Fruit fly (Drosophila melanogaster): Measurements from ENCODE around the gene CG3156.

CG3156 gene

DNA sequence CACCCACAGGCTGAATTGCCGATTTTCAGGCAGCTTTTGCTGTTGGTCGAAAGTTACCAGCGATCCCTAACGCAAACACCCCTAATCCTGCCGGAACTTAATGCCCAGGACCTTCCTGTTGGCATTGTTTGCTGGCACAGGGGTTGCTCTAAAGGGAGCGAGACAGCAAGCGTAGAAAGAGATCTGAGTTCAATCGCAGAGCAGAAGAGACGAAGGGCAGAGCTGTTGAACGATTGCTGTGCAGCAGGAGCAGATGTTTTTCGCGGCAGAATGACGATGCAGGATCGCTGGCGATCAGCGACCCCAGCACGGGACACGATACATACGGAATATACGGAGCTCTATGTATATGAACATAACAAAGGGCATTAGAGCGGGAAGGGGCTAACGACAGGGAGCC, 30.7 kb upstream of the CG3156 start:
- no peak for TF ChIP-seq CG11617 (GFP tag; optimal IDR thresholded peaks at IDR 0.05)
- TF ChIP-seq ovo (GFP tag; optimal IDR thresholded peaks at IDR 0.05): no peak
- no peak for TF ChIP-seq bab1 (GFP tag; optimal IDR thresholded peaks at IDR 0.05)
- TF ChIP-seq cic (GFP tag; optimal IDR thresholded peaks at IDR 0.05): no peak
- TF ChIP-seq CG1620 (GFP tag; optimal IDR thresholded peaks at IDR 0.05): no peak
- TF ChIP-seq pad (GFP tag; optimal IDR thresholded peaks at IDR 0.05): no peak
- no peak for TF ChIP-seq CG14711 (tag; optimal IDR thresholded peaks at IDR 0.05)
- TF ChIP-seq CG5204 (GFP tag; optimal IDR thresholded peaks at IDR 0.05): no peak
- TF ChIP-seq kay (GFP tag; ENCODE audit: borderline replicate concordance): no peak
- TF ChIP-seq Clk (GFP tag; optimal IDR thresholded peaks at IDR 0.05): no peak
- no peak for TF ChIP-seq CG12768 (GFP tag; optimal IDR thresholded peaks at IDR 0.05)
- no peak for TF ChIP-seq Hr96 (GFP tag; optimal IDR thresholded peaks at IDR 0.05)
- no peak for TF ChIP-seq CG7045 (GFP tag; optimal IDR thresholded peaks at IDR 0.05)
- no peak for TF ChIP-seq cnc (optimal IDR thresholded peaks at IDR 0.05)
- TF ChIP-seq CG33017 (tag; optimal IDR thresholded peaks at IDR 0.05): no peak

DNA sequence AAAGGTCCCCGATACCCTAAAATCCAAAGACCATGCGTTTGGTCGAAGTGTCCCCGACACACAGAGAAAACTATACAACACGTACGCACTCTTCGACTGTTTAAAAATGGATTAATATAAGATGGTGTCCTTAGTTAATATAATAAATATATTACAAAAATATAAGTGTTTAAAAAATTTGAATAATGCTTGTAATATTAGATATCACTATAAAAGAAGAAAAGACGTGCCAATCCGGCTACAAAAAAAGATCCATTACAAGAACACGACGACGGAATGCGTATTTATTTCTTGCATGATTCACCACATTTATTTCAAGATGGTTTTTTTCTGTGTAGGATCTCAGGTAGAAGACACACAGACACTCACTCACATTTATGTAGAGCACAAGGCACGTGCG, 29.9 kb upstream of the CG3156 start:
- TF ChIP-seq ovo (GFP tag; optimal IDR thresholded peaks at IDR 0.05) (no peak), CG1620 (GFP tag; optimal IDR thresholded peaks at IDR 0.05) (no peak), CG33017 (tag; optimal IDR thresholded peaks at IDR 0.05) (no peak), CG11617 (GFP tag; optimal IDR thresholded peaks at IDR 0.05) (no peak), Hr96 (GFP tag; optimal IDR thresholded peaks at IDR 0.05) (no peak), cic (GFP tag; optimal IDR thresholded peaks at IDR 0.05) (no peak), CG7101 (tag; optimal IDR thresholded peaks at IDR 0.05) (no peak), bab1 (GFP tag; optimal IDR thresholded peaks at IDR 0.05) (no peak), tj (GFP tag; optimal IDR thresholded peaks at IDR 0.05) (no peak), kay (GFP tag; ENCODE audit: borderline replicate concordance) (no peak), Crg-1 (GFP tag; optimal IDR thresholded peaks at IDR 0.05) (no peak), cnc (optimal IDR thresholded peaks at IDR 0.05) (no peak), CG12768 (GFP tag; optimal IDR thresholded peaks at IDR 0.05) (no peak)

DNA sequence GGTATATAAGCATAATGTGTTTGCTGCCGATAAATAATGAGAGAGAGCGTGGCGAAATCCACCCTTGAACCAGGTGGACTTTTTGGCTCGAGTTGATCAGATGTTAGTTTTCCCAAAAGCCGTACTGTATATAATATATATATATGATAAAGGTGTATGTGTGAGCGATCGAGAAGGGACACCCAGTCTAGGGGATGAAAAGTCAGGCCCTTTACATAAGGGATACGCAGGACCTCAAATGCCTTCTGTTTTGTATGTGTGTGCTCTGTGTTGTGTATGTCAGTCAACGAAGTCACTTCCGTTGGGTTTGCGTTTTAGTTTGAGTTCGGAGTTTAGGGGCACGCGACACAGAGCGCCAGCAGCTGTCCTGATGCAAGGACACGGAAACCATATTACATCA, 27.2 kb upstream of the CG3156 start, which contains the start of gene ase:
Gene ase, plus strand, starts transcription at position 301 of the 400 bp plus-strand sequence.
- TF ChIP-seq bab1 (GFP tag; optimal IDR thresholded peaks at IDR 0.05): no peak
- TF ChIP-seq CG7045 (GFP tag; optimal IDR thresholded peaks at IDR 0.05): no peak

DNA sequence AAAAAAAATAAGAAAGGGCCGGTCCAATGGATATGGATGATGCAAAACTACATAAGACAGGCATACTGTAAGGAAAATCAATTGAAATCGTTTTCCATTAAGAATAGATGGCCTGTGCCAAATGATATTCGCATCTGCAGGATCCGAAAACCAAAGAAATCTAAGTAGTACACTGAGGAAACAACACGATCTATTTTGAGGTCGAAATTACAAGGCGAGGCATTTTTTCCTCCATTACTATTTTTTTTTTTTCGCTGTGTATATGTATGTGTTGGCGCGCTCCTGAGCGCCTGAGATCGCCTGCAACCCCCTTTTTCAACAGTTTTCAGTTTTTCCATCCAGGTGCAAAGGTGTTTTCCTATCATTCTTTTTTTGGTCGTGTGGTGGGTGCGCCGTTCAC, 23.7 kb upstream of the CG3156 start:
- TF ChIP-seq bab1 (GFP tag; optimal IDR thresholded peaks at IDR 0.05) (no peak), CG5204 (GFP tag; optimal IDR thresholded peaks at IDR 0.05) (no peak), CG7045 (GFP tag; optimal IDR thresholded peaks at IDR 0.05) (no peak), tj (GFP tag; optimal IDR thresholded peaks at IDR 0.05) (no peak)

DNA sequence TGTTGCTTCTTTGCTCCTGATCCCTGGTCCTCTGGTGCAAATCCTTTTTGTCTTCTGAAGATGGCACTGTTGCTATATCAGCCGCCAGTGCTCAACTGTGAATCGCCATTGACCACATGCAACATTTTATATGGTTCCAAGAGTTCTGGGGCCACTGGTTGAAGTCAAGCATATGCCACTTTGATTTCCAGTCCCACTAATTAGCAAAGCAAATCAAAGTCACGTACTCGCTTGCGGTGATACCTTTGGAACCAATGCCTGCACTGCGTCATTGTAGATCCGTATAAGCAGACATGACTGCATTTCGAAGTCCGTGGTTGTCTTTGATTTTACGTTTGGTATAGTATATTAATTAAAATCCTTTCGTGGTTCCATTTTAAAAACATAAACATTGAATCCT, 18.4 kb upstream of the CG3156 start, which contains the start of gene Cyp4g1:
Gene Cyp4g1, minus strand, starts transcription at position 101 of the 400 bp plus-strand sequence.
- TF ChIP-seq CG5204 (GFP tag; optimal IDR thresholded peaks at IDR 0.05): no peak
- TF ChIP-seq CG12768 (GFP tag; optimal IDR thresholded peaks at IDR 0.05): peak; percentile 36

DNA sequence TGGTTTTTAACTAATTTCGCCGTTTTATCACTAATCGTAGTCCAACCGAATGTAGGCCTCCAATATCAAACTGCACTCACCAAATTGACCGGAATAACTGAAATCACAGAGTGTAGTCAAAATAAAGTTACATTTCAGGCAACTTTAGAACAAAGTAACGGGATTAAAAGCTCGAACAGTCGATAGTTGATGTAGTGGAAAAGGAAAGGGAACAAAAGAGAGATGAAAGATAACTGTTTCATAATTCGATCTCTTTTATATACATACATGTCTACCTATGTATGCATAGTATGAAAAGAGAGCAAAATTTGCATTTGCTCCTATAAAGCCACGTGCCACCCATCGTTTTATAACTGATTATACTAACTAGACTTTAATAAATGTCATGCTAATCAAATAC, 17.1 kb upstream of the CG3156 start, which contains the start of gene CG32816:
Gene CG32816, minus strand, starts transcription at position 101 of the 400 bp plus-strand sequence.
- TF ChIP-seq ovo (GFP tag; optimal IDR thresholded peaks at IDR 0.05) (peak; percentile 55), CG7101 (tag; optimal IDR thresholded peaks at IDR 0.05) (no peak)

DNA sequence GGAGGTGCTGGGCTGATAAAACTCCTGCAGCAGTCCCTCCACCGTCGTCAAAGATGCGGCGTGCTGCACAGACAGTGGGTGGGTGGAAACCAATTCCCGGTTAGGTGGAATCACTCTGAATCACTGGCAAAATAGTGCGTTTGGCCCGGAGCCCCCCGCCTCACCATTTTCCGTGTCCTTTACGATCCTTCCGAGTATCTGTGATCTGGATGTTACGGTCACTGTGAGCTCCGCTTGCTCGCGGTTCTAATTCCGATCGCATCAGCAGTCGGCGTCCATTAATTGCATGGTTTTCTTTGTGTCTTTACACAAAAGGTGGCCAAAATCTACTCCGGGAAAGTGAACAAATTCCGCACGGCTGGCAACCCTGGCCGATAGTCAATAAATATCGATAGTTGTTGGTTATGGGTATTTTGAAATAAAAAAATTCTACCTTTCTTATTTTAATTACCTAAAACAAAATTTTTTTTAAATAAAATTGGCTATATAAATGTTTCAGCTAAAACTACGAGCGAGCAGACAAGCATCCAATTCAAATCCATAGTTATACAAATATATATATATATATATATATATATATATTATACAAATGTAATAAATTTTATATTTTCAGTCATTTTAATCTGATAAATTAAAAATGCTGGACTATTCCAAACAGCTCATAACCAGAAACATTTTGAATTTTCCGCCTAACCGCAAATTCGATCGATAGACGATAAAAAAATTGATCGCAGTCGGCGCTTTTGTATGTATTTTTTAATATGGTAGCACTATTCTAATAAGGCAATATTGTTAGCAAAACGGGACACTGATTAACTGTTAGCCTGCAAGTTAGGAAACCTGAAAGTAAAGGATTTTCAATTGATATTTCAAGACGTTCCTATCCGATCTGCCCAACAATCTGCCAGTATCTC, 11.2 kb upstream of the CG3156 start, which contains the start of the genes ebo and CG13373:
Gene ebo, minus strand, starts transcription at position 350 of the 914 bp plus-strand sequence.
Gene CG13373, plus strand, starts transcription at position 755 of the 914 bp plus-strand sequence.
- TF ChIP-seq bab1 (GFP tag; optimal IDR thresholded peaks at IDR 0.05) (peak; percentile 30), CG7101 (tag; optimal IDR thresholded peaks at IDR 0.05) (peak; percentile 52), Crg-1 (GFP tag; optimal IDR thresholded peaks at IDR 0.05) (no peak), CG14711 (tag; optimal IDR thresholded peaks at IDR 0.05) (peak; percentile 85), Hr96 (GFP tag; optimal IDR thresholded peaks at IDR 0.05) (no peak), CG12768 (GFP tag; optimal IDR thresholded peaks at IDR 0.05) (no peak), CG33017 (tag; optimal IDR thresholded peaks at IDR 0.05) (peak; percentile 4), tj (GFP tag; optimal IDR thresholded peaks at IDR 0.05) (peak; percentile 12), ovo (GFP tag; optimal IDR thresholded peaks at IDR 0.05) (peak; percentile 7), CG1620 (GFP tag; optimal IDR thresholded peaks at IDR 0.05) (peak; percentile 31), kay (GFP tag; ENCODE audit: borderline replicate concordance) (no peak), toe (GFP tag; optimal IDR thresholded peaks at IDR 0.05) (no peak), Clk (GFP tag; optimal IDR thresholded peaks at IDR 0.05) (no peak), pad (GFP tag; optimal IDR thresholded peaks at IDR 0.05) (no peak), Mnt (GFP tag; optimal IDR thresholded peaks at IDR 0.05) (peak; percentile 10)

All from whole organism, adult.